Fruit fly (Drosophila melanogaster): Measurements from ENCODE around the gene lsn.

lsn gene

dm6 chr3R:21837069-21837977 lies 27.6 kb upstream of the lsn start (continued):
- TF ChIP-seq CG1024 (GFP tag; IDR thresholded peaks at IDR 0.05) (0 out of 2 replicates have a peak, but pooled peaks have one; percentile 3), dysf (GFP tag; IDR thresholded peaks at IDR 0.05) (peak; percentile 5; the same call in 1 of the 3 replicates), CG4820 (GFP tag; optimal IDR thresholded peaks at IDR 0.05) (peak; percentile 24), CG7556 (GFP tag; optimal IDR thresholded peaks at IDR 0.05) (peak; percentile 29), CG4360 (GFP tag; IDR thresholded peaks at IDR 0.05) (peak; percentile 93), CG17612 (GFP tag; IDR thresholded peaks at IDR 0.05) (no peak), CG6175 (GFP tag; IDR thresholded peaks at IDR 0.05) (peak; percentile 88), CG7357 (GFP tag; IDR thresholded peaks at IDR 0.05) (no peak), CG11723 (GFP tag; optimal IDR thresholded peaks at IDR 0.05) (no peak), lab (GFP tag; optimal IDR thresholded peaks at IDR 0.05) (peak; percentile 37), hbn (GFP tag; IDR thresholded peaks at IDR 0.05; ENCODE audit: partially characterized antibody) (no peak), Poxn (GFP tag; IDR thresholded peaks at IDR 0.05) (0 out of 2 replicates have a peak, but pooled peaks have one; percentile 5), ara (GFP tag; IDR thresholded peaks at IDR 0.05) (peak; percentile 65), lola (GFP tag; optimal IDR thresholded peaks at IDR 0.05) (no peak), CG18262 (tag; optimal IDR thresholded peaks at IDR 0.05) (peak; percentile 9), sug (tag; optimal IDR thresholded peaks at IDR 0.05) (no peak), CG10147 (GFP tag; optimal IDR thresholded peaks at IDR 0.05) (peak; percentile 38), CG8478 (optimal IDR thresholded peaks at IDR 0.05) (no peak), CG5180 (GFP tag; optimal IDR thresholded peaks at IDR 0.05) (peak; percentile 7), pfk (GFP tag; optimal IDR thresholded peaks at IDR 0.05) (no peak), jigr1 (GFP tag; IDR thresholded peaks at IDR 0.05) (0 out of 3 replicates have a peak, but pooled peaks have one; percentile 16), CG42726 (GFP tag; IDR thresholded peaks at IDR 0.05; ENCODE audit: partially characterized antibody) (no peak), toy (GFP tag; IDR thresholded peaks at IDR 0.05) (no peak), Drgx (GFP tag; IDR thresholded peaks at IDR 0.05) (peak; percentile 34), Hmr (GFP tag; optimal IDR thresholded peaks at IDR 0.05) (no peak), ATbp (GFP tag; optimal IDR thresholded peaks at IDR 0.05) (no peak), HmgZ (tag; optimal IDR thresholded peaks at IDR 0.05) (no peak), CG12219 (GFP tag; optimal IDR thresholded peaks at IDR 0.05) (no peak), Sox100B (GFP tag; optimal IDR thresholded peaks at IDR 0.05) (peak; percentile 78), Fer1 (GFP tag; optimal IDR thresholded peaks at IDR 0.05) (peak; percentile 51), CG1647 (GFP tag; optimal IDR thresholded peaks at IDR 0.05) (no peak), z (GFP tag; IDR thresholded peaks at IDR 0.05) (0 out of 3 replicates have a peak, but pooled peaks have one; percentile 32), MESR4 (GFP tag; optimal IDR thresholded peaks at IDR 0.05) (no peak), gsb-n (tag; optimal IDR thresholded peaks at IDR 0.05) (no peak), HHEX (GFP tag; optimal IDR thresholded peaks at IDR 0.05) (peak; percentile 33), CG6854 (GFP tag; optimal IDR thresholded peaks at IDR 0.05) (peak; percentile 8), ranshi (GFP tag; IDR thresholded peaks at IDR 0.05) (peak; percentile 55; the same call in 1 of the 2 replicates), CG14050 (GFP tag; IDR thresholded peaks at IDR 0.05) (peak; percentile 62; the same call in 2 of the 3 replicates), ems (GFP tag; optimal IDR thresholded peaks at IDR 0.05) (peak; percentile 1), eve (GFP tag; optimal IDR thresholded peaks at IDR 0.05) (no peak), Deaf1 (tag; optimal IDR thresholded peaks at IDR 0.05) (peak; percentile 77), Rx (GFP tag; IDR thresholded peaks at IDR 0.05) (peak; percentile 25; the same call in 1 of the 2 replicates), Asciz (GFP tag; optimal IDR thresholded peaks at IDR 0.05) (peak; percentile 58), rib (GFP tag; IDR thresholded peaks at IDR 0.05) (no peak), HLH3B (GFP tag; IDR thresholded peaks at IDR 0.05) (peak; percentile 79), Ada2b (GFP tag; IDR thresholded peaks at IDR 0.05) (peak; percentile 54), scrt (GFP tag; optimal IDR thresholded peaks at IDR 0.05) (peak; percentile 16), CG18476 (GFP tag; optimal IDR thresholded peaks at IDR 0.05) (peak; percentile 36)
